Worm (Caenorhabditis elegans) whole organism, L4 larva: ENCODE measurements around the gene mes-2.

Experiments used
- F10B5.3 ChIP-seq: sonication (generic microtip); optimal IDR thresholded peaks from 2 replicates; lab custom pipeline; 2016; ENCODE audit warnings: mild to moderate bottlenecking, missing genetic modification characterization, missing compliant biosample characterization
- R02D3.7 ChIP-seq: fragments of 150-350 bp; sonication (generic microtip); optimal IDR thresholded peaks from 3 replicates; lab custom pipeline; 2014; ENCODE audit warnings: missing biosample characterization, missing genetic modification characterization
- Y105C5A.15 ChIP-seq: fragments of 200-800 bp; sonication (Bioruptor generic); IDR thresholded peaks from 2 replicates; pipeline ENCODE4 v1.3.6; 2022; ENCODE audit warnings: missing genetic modification characterization, missing compliant biosample characterization
- Y48G9A.11 ChIP-seq: fragments of 200-800 bp; sonication (Bioruptor generic); IDR thresholded peaks from 2 replicates; pipeline ENCODE4 v1.3.6; 2022; ENCODE audit warnings: missing genetic modification reagents, missing genetic modification characterization, missing compliant biosample characterization
- Y5F2A.4 ChIP-seq: fragments of 200-800 bp; sonication (Bioruptor generic); optimal IDR thresholded peaks from 2 replicates; lab custom pipeline; 2018; ENCODE audit warnings: mild to moderate bottlenecking, missing genetic modification characterization, missing compliant biosample characterization
- Y75B8A.6 ChIP-seq: fragments of 200-800 bp; sonication (Bioruptor generic); IDR thresholded peaks from 2 replicates; pipeline ENCODE4 v1.3.6; 2022; ENCODE audit warnings: missing genetic modification reagents, missing genetic modification characterization, missing compliant biosample characterization
- aha-1 ChIP-seq: fragments of 150-350 bp; peaks from one replicate; lab custom pipeline; 2014; ENCODE audit warnings: missing biosample characterization, missing genetic modification characterization
- ama-1 ChIP-seq: fragments of 150-350 bp; optimal IDR thresholded peaks from 2 replicates; lab custom pipeline; 2014; ENCODE audit warnings: inconsistent platforms, mixed read lengths
- arid-1 ChIP-seq: fragments of 200-800 bp; sonication (Bioruptor generic); conservative IDR thresholded peaks from 2 replicates; pipeline ENCODE4 v1.3.6; 2022; ENCODE audit warnings: missing genetic modification reagents, missing genetic modification characterization, missing compliant biosample characterization
- attf-4 ChIP-seq: sonication (generic microtip); optimal IDR thresholded peaks from 3 replicates; lab custom pipeline; 2017; ENCODE audit warnings: missing biosample characterization, missing genetic modification characterization
- ceh-44 ChIP-seq: fragments of 200-800 bp; sonication (Bioruptor generic); IDR thresholded peaks from 2 replicates; pipeline ENCODE4 v1.3.6; 2022; ENCODE audit warnings: missing genetic modification reagents, missing genetic modification characterization, missing compliant biosample characterization
- ces-1 ChIP-seq: fragments of 150-350 bp; sonication (generic microtip); optimal IDR thresholded peaks from 4 replicates; lab custom pipeline; 2014; ENCODE audit warnings: missing biosample characterization, missing genetic modification reagents, missing genetic modification characterization
- ctbp-1 ChIP-seq: fragments of 200-800 bp; sonication (Bioruptor generic); IDR thresholded peaks from 2 replicates; pipeline ENCODE4 v1.3.6; 2022; ENCODE audit warnings: missing genetic modification reagents, missing genetic modification characterization, missing compliant biosample characterization
- daf-16 ChIP-seq, 3 experiments: sonication (generic microtip); optimal IDR thresholded peaks; 2 replicates each; lab custom pipeline; 2016 to 2017; ENCODE audit warnings: missing genetic modification characterization in 3 of 3, missing genetic modification reagents in 3 of 3, mild to moderate bottlenecking in 2 of 3, missing compliant biosample characterization in 2 of 3, missing biosample characterization in 1 of 3, moderate library complexity in 1 of 3
- daf-19 ChIP-seq: fragments of 200-800 bp; sonication (Bioruptor generic); conservative IDR thresholded peaks from 2 replicates; pipeline ENCODE4 v1.3.6; 2022; ENCODE audit warnings: missing genetic modification characterization, missing compliant biosample characterization
- dmd-8 ChIP-seq: fragments of 200-800 bp; sonication (Bioruptor generic); IDR thresholded peaks from 2 replicates; pipeline ENCODE4 v1.3.6; 2022; ENCODE audit warnings: missing genetic modification characterization, missing compliant biosample characterization
- dmd-9 ChIP-seq: fragments of 200-800 bp; sonication (Bioruptor generic); IDR thresholded peaks from 2 replicates; pipeline ENCODE4 v1.3.6; 2022; ENCODE audit warnings: missing genetic modification reagents, missing genetic modification characterization, missing compliant biosample characterization
- fkh-10 ChIP-seq: fragments of 150-350 bp; optimal IDR thresholded peaks from 2 replicates; lab custom pipeline; 2014; ENCODE audit warnings: missing biosample characterization, missing genetic modification reagents, missing genetic modification characterization
- fos-1 ChIP-seq: fragments of 150-350 bp; optimal IDR thresholded peaks from 2 replicates; lab custom pipeline; 2014; ENCODE audit warnings: missing biosample characterization, missing genetic modification characterization
- gei-8 ChIP-seq: fragments of 200-800 bp; sonication (Bioruptor generic); optimal IDR thresholded peaks from 2 replicates; lab custom pipeline; 2018; ENCODE audit warnings: mild to moderate bottlenecking, missing genetic modification characterization, missing compliant biosample characterization
- hif-1 ChIP-seq, 2 experiments: sonication (generic microtip); optimal IDR thresholded peaks; 2 replicates each; lab custom pipeline; 2016 to 2017; ENCODE audit warnings: missing compliant biosample characterization in 2 of 2, missing genetic modification characterization in 2 of 2, missing genetic modification reagents in 2 of 2, missing genotype in 2 of 2, mild to moderate bottlenecking in 1 of 2
- hmg-1.1 ChIP-seq: fragments of 200-800 bp; sonication (Bioruptor generic); IDR thresholded peaks from 2 replicates; pipeline ENCODE4 v1.3.6; 2022; ENCODE audit warnings: missing genetic modification reagents, missing genetic modification characterization, missing compliant biosample characterization
- lin-1 ChIP-seq: fragments of 200-800 bp; sonication (Bioruptor generic); IDR thresholded peaks from 2 replicates; pipeline ENCODE4 v1.3.6; 2022; ENCODE audit warnings: missing genetic modification reagents, missing genetic modification characterization, missing compliant biosample characterization
- lin-15B ChIP-seq: fragments of 150-350 bp; sonication (generic microtip); optimal IDR thresholded peaks from 3 replicates; lab custom pipeline; 2014; ENCODE audit warnings: missing biosample characterization, missing genetic modification characterization
- lin-38 ChIP-seq: fragments of 200-800 bp; sonication (Bioruptor generic); IDR thresholded peaks from 2 replicates; pipeline ENCODE4 v1.3.6; 2022; ENCODE audit warnings: missing genetic modification reagents, missing genetic modification characterization, missing compliant biosample characterization
- lin-39 ChIP-seq: fragments of 150-350 bp; optimal IDR thresholded peaks from 2 replicates; lab custom pipeline; 2014; ENCODE audit warnings: missing biosample characterization, missing genetic modification reagents, missing genetic modification characterization
- lir-3 ChIP-seq: sonication (generic microtip); optimal IDR thresholded peaks from 2 replicates; lab custom pipeline; 2016; ENCODE audit warnings: mild to moderate bottlenecking, missing genetic modification characterization, missing compliant biosample characterization
- lsy-2 ChIP-seq, 2 experiments: fragments of 150-350 bp in 1 of 2; sonication (generic microtip) in 1 of 2; optimal IDR thresholded peaks; 2 replicates each; lab custom pipeline; 2014 to 2017; ENCODE audit warnings: missing biosample characterization in 2 of 2, missing genetic modification characterization in 2 of 2
- madf-9 ChIP-seq: fragments of 200-800 bp; sonication (Bioruptor generic); conservative IDR thresholded peaks from 2 replicates; pipeline ENCODE4 v1.3.6; 2022; ENCODE audit warnings: missing genetic modification reagents, missing genetic modification characterization, missing compliant biosample characterization
- mdt-29 ChIP-seq: fragments of 200-800 bp; sonication (Bioruptor generic); IDR thresholded peaks from 2 replicates; pipeline ENCODE4 v1.3.6; 2022; ENCODE audit warnings: missing genetic modification reagents, missing genetic modification characterization, missing compliant biosample characterization
- mep-1 ChIP-seq: fragments of 150-350 bp; sonication (generic microtip); optimal IDR thresholded peaks from 3 replicates; lab custom pipeline; 2014; ENCODE audit warnings: missing biosample characterization, missing genetic modification characterization
- nhr-111 ChIP-seq: fragments of 200-800 bp; sonication (Bioruptor generic); optimal IDR thresholded peaks from 2 replicates; lab custom pipeline; 2018; ENCODE audit warnings: mild to moderate bottlenecking, missing genetic modification characterization, missing compliant biosample characterization
- nhr-28 ChIP-seq: fragments of 150-350 bp; optimal IDR thresholded peaks from 2 replicates; lab custom pipeline; 2014; ENCODE audit warnings: missing biosample characterization, missing genetic modification characterization
- nhr-41 ChIP-seq: fragments of 200-800 bp; sonication (Bioruptor generic); IDR thresholded peaks from 2 replicates; pipeline ENCODE4 v1.3.6; 2022; ENCODE audit warnings: missing genetic modification reagents, missing genetic modification characterization, missing compliant biosample characterization
- php-3 ChIP-seq: fragments of 200-800 bp; sonication (Bioruptor generic); IDR thresholded peaks from 2 replicates; pipeline ENCODE4 v1.3.6; 2022; ENCODE audit warnings: missing genetic modification reagents, missing genetic modification characterization, missing compliant biosample characterization
- pqm-1 ChIP-seq: sonication (generic microtip); optimal IDR thresholded peaks from 2 replicates; lab custom pipeline; 2017; ENCODE audit warnings: missing biosample characterization, missing genetic modification characterization
- rbr-2 ChIP-seq: sonication (generic microtip); optimal IDR thresholded peaks from 2 replicates; lab custom pipeline; 2016; ENCODE audit warnings: missing genotype, missing genetic modification characterization, missing compliant biosample characterization
- set-16 ChIP-seq: fragments of 200-800 bp; sonication (Bioruptor generic); IDR thresholded peaks from 2 replicates; pipeline ENCODE4 v1.3.6; 2022; ENCODE audit warnings: missing genetic modification reagents, missing genetic modification characterization, missing compliant biosample characterization
- snpc-1.2 ChIP-seq: fragments of 200-800 bp; sonication (Bioruptor generic); IDR thresholded peaks from 2 replicates; pipeline ENCODE4 v1.3.6; 2022; ENCODE audit warnings: missing genetic modification reagents, missing genetic modification characterization, missing compliant biosample characterization
- spr-1 ChIP-seq: sonication (generic microtip); optimal IDR thresholded peaks from 2 replicates; lab custom pipeline; 2016; ENCODE audit warnings: mild to moderate bottlenecking, missing genetic modification characterization, missing compliant biosample characterization
- spr-3 ChIP-seq: fragments of 200-800 bp; sonication (Bioruptor generic); optimal IDR thresholded peaks from 2 replicates; lab custom pipeline; 2018; ENCODE audit warnings: mild to moderate bottlenecking, missing genetic modification characterization, missing compliant biosample characterization
- tra-1 ChIP-seq: fragments of 200-800 bp; sonication (Bioruptor generic); IDR thresholded peaks from 2 replicates; pipeline ENCODE4 v1.3.6; 2022; ENCODE audit warnings: missing genetic modification reagents, missing genetic modification characterization, missing compliant biosample characterization
- unc-130 ChIP-seq: sonication (generic microtip); optimal IDR thresholded peaks from 2 replicates; lab custom pipeline; 2016; ENCODE audit warnings: missing genetic modification reagents, missing genetic modification characterization, missing compliant biosample characterization
- unc-39 ChIP-seq: sonication (generic microtip); optimal IDR thresholded peaks from 2 replicates; lab custom pipeline; 2017; ENCODE audit warnings: missing biosample characterization, missing genetic modification characterization
- vab-7 ChIP-seq: fragments of 200-800 bp; sonication (Bioruptor generic); IDR thresholded peaks from 2 replicates; pipeline ENCODE4 v1.3.6; 2022; ENCODE audit warnings: missing genetic modification reagents, missing genetic modification characterization, missing compliant biosample characterization
- zip-11 ChIP-seq: fragments of 200-800 bp; sonication (Bioruptor generic); IDR thresholded peaks from 2 replicates; pipeline ENCODE4 v1.3.6; 2022; ENCODE audit warnings: missing genetic modification characterization, missing compliant biosample characterization
- ztf-11 ChIP-seq: fragments of 150-350 bp; optimal IDR thresholded peaks from 2 replicates; lab custom pipeline; 2014; ENCODE audit warnings: missing biosample characterization, missing genetic modification characterization

Gene mes-2

ce11 chrII:14350768-14351167, 33.0 kb upstream of the mes-2 start (continued):
- TF ChIP-seq hif-1 (tag; optimal IDR thresholded peaks at IDR 0.05; lab: Kevin White, UChicago) (no peak), pqm-1 (tag; lab: Kevin White, UChicago) (no peak), ceh-44 (no peak), spr-1 (tag; lab: Kevin White, UChicago) (no peak), ces-1 (GFP tag; lab: Kevin White, UChicago) (no peak), zip-11 (GFP tag; lab: Robert Waterston, UW) (no peak), nhr-41 (GFP tag; lab: Robert Waterston, UW) (0 out of 2 replicates have a peak, but pooled peaks have one; percentile 34), unc-39 (tag; lab: Kevin White, UChicago) (no peak), gei-8 (GFP tag; lab: Kevin White, UChicago) (no peak), dmd-9 (GFP tag; lab: Robert Waterston, UW) (no peak), hmg-1.1 (GFP tag; lab: Robert Waterston, UW) (no peak), ama-1 (peak; percentile 19), nhr-28 (no peak), mdt-29 (GFP tag; lab: Robert Waterston, UW) (0 out of 2 replicates have a peak, but pooled peaks have one; percentile 29), aha-1 (tag; lab: Kevin White, UChicago) (peak; percentile 27), lin-15B (tag; lab: Kevin White, UChicago) (no peak), unc-130 (GFP tag; lab: Kevin White, UChicago) (peak; percentile 6), php-3 (GFP tag; lab: Robert Waterston, UW) (no peak), mep-1 (peak; percentile 13), ctbp-1 (GFP tag; lab: Robert Waterston, UW) (0 out of 2 replicates have a peak, but pooled peaks have one; percentile 49), spr-3 (GFP tag; lab: Kevin White, UChicago) (no peak), arid-1 (GFP tag; lab: Robert Waterston, UW) (peak; percentile 36; the same call in 1 of the 2 replicates), lsy-2 (tag; optimal IDR thresholded peaks at IDR 0.05; lab: Kevin White, UChicago) (peak in 1 of 2 experiments; percentile 22), Y75B8A.6 (GFP tag; lab: Robert Waterston, UW) (no peak), snpc-1.2 (0 out of 2 replicates have a peak, but pooled peaks have one; percentile 23)

DNA sequence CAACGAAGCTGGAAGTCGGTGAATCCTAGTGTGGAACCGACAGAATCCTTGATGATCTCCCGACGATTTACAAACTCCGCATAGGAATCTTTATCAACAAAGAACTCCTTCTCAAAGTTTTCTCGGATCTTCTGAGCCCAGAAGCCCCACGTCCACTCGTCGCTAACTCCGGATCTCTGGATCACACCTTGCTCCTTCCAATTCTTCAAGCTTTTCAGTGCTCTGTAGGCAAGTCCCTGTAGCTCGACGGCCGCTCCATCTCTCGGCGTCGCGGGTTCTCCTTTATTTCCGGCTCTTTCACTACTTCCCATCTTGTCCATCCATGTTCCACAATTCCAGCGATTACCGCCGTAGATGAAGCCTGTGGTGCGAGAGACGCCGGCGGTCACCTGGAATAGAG, 32.4 kb upstream of the mes-2 start:
- TF ChIP-seq set-16 (GFP tag; lab: Robert Waterston, UW) = peak; percentile 36; the same call in 1 of the 2 replicates
- TF ChIP-seq fkh-10 (GFP tag; lab: Kevin White, UChicago) = no peak
- 0 out of 2 replicates have a peak, but pooled peaks have one; percentile 7 for TF ChIP-seq dmd-8 (GFP tag; lab: Robert Waterston, UW)
- TF ChIP-seq Y5F2A.4 (GFP tag; lab: Kevin White, UChicago) = no peak
- TF ChIP-seq aha-1 (tag; lab: Kevin White, UChicago) = peak; percentile 94

- TF ChIP-seq lir-3 (tag; lab: Kevin White, UChicago) (no peak), daf-19 (GFP tag; lab: Robert Waterston, UW) (no peak), Y105C5A.15 (GFP tag; lab: Robert Waterston, UW) (no peak), vab-7 (no peak), attf-4 (no peak), nhr-111 (no peak), R02D3.7 (no peak), tra-1 (GFP tag; lab: Robert Waterston, UW) (no peak), snpc-1.2 (no peak), mdt-29 (GFP tag; lab: Robert Waterston, UW) (no peak), rbr-2 (tag; lab: Kevin White, UChicago) (peak; percentile 68), madf-9 (GFP tag; lab: Robert Waterston, UW) (no peak), arid-1 (GFP tag; lab: Robert Waterston, UW) (no peak), daf-16 (GFP tag; optimal IDR thresholded peaks at IDR 0.05; lab: Kevin White, UChicago) (no peak), daf-16 (tag; optimal IDR thresholded peaks at IDR 0.05; lab: Kevin White, UChicago) (peak; percentile 16), lin-1 (GFP tag; lab: Robert Waterston, UW) (no peak), hmg-1.1 (GFP tag; lab: Robert Waterston, UW) (no peak), ztf-11 (tag; lab: Kevin White, UChicago) (no peak), F10B5.3 (tag; lab: Kevin White, UChicago) (no peak), Y48G9A.11 (no peak), lin-39 (no peak), gei-8 (GFP tag; lab: Kevin White, UChicago) (no peak), nhr-28 (peak; percentile 44), fos-1 (tag; lab: Kevin White, UChicago) (no peak), set-16 (GFP tag; lab: Robert Waterston, UW) (no peak), lin-38 (GFP tag; lab: Robert Waterston, UW) (peak; percentile 77)
These were observed 25.8 kb upstream of the mes-2 start, which contains the start of the genes agl-1 and pfs-2 for ce11 chrII:14357936-14358416. TSS of gene agl-1 (minus strand) at chrII:14358113. TSS of gene pfs-2 (plus strand) at chrII:14358366.
